Worm (Caenorhabditis elegans) whole organism, young adult: ENCODE results near the gene nhr-44.

Experiments used
- ama-1 ChIP-seq, 3 experiments: fragments of 150-350 bp in 1 of 3; sonication (generic microtip) in 2 of 3; optimal IDR thresholded peaks; 2 replicates each; lab custom pipeline; 2014 to 2018; ENCODE audit warnings: missing biosample characterization in 2 of 3, missing genetic modification characterization in 2 of 3, missing genetic modification reagents in 2 of 3
- ekl-4 ChIP-seq: fragments of 200-800 bp; sonication (Bioruptor generic); IDR thresholded peaks from 2 replicates; pipeline ENCODE4 v1.3.6; 2022; ENCODE audit warnings: missing genetic modification reagents, missing genetic modification characterization, missing compliant biosample characterization
- ets-4 ChIP-seq: fragments of 200-800 bp; sonication (Bioruptor generic); optimal IDR thresholded peaks from 2 replicates; lab custom pipeline; 2018; ENCODE audit warnings: mild to moderate bottlenecking, missing genetic modification characterization, missing compliant biosample characterization
- gei-17 ChIP-seq: fragments of 200-800 bp; sonication (Bioruptor generic); optimal IDR thresholded peaks from 2 replicates; lab custom pipeline; 2018; ENCODE audit warnings: mild to moderate bottlenecking, missing genetic modification characterization, missing compliant biosample characterization
- hlh-12 ChIP-seq: sonication (generic microtip); optimal IDR thresholded peaks from 2 replicates; lab custom pipeline; 2016; ENCODE audit warnings: missing genetic modification characterization, missing compliant biosample characterization
- lin-35 ChIP-seq, 3 experiments: fragments of 150-350 bp in 2 of 3; sonication (generic microtip) in 1 of 3; optimal IDR thresholded peaks; 2 replicates each; lab custom pipeline; 2014 to 2018; ENCODE audit warnings: missing biosample characterization in 3 of 3, missing genetic modification characterization in 3 of 3, missing genetic modification reagents in 3 of 3

ce11 chrV:8940419-8940818, 23.5 kb downstream of the nhr-44 start:
- TF ChIP-seq ets-4 (GFP tag; lab: Kevin White, UChicago) (no peak), ekl-4 (GFP tag; lab: Robert Waterston, UW) (no peak), ama-1 (optimal IDR thresholded peaks at IDR 0.05; lab: Kevin White, UChicago) (no peak), ama-1 (GFP tag; optimal IDR thresholded peaks at IDR 0.05; lab: Kevin White, UChicago) (no peak), hlh-12 (tag; lab: Kevin White, UChicago) (no peak), lin-35 (GFP tag; optimal IDR thresholded peaks at IDR 0.05; lab: Kevin White, UChicago) (no peak), gei-17 (GFP tag; lab: Kevin White, UChicago) (no peak)
